Worm (Caenorhabditis elegans) whole organism, L4/young adult: ENCODE data around the gene K12H6.9.

Experiments
- W03F9.2 ChIP-seq: fragments of 150-350 bp; optimal IDR thresholded peaks from 2 replicates; lab custom pipeline; 2014; ENCODE audit warnings: missing biosample characterization, missing genetic modification characterization
- him-1 ChIP-seq: sonication (generic microtip); optimal IDR thresholded peaks from 2 replicates; lab custom pipeline; 2016; ENCODE audit warnings: missing genotype, missing genetic modification reagents, missing genetic modification characterization, missing compliant biosample characterization

DNA sequence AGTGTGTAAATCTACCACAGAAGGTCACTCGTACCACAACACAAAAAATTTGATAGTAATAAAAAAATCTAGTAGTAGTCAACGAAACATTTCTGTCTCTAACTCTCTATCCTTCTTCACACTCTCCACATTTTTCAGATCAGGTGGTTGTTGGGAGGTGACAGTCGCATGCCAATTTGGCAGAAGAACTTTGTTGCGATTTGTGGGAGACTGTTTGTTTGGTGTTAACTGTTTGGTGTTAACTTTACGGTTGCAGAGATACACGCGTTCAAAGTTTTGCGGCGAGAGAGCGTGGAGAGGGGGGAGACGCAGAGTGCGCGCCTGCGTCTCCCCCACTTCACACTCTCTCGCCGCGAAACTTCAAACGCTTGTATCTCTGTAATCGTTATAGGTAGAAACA, 19.3 kb upstream of the K12H6.9 start:
- TF ChIP-seq W03F9.2 (tag; lab: Kevin White, UChicago) (no peak), him-1 (tag; lab: Kevin White, UChicago) (no peak)
